Worm (Caenorhabditis elegans) whole organism, L4/young adult: ENCODE data around the gene dyc-1.

ENCODE experiments used
- W03F9.2 ChIP-seq: fragments of 150-350 bp; optimal IDR thresholded peaks from 2 replicates; lab custom pipeline; 2014; ENCODE audit warnings: missing biosample characterization, missing genetic modification characterization
- dao-5 ChIP-seq: sonication (generic microtip); optimal IDR thresholded peaks from 2 replicates; lab custom pipeline; 2016; ENCODE audit warnings: missing genotype, missing genetic modification characterization, moderate library complexity, missing compliant biosample characterization
- him-1 ChIP-seq: sonication (generic microtip); optimal IDR thresholded peaks from 2 replicates; lab custom pipeline; 2016; ENCODE audit warnings: missing genotype, missing genetic modification reagents, missing genetic modification characterization, missing compliant biosample characterization

DNA sequence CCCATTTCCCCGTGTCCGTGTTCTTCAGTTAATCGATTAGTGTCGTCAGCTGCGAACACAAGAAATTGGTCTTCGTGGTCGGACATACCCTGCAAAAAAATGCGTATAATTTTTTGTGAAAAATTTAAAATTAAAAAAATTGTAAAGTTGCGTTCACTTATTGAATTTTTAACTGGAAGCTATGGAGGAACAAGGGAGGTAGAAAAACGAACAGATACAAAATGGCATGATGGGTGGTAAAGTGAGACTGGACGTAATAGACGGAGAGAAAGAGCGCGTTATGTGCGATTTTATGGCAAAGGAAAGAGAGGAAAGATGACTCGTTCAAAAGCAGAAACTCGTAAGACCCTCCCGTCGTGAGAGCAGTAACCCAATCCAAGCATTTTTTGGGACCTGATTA, 34.9 kb downstream of the dyc-1 start, which contains the start of gene C33G3.6:
- no peak for TF ChIP-seq him-1 (tag; lab: Kevin White, UChicago)
- no peak for TF ChIP-seq dao-5 (tag; lab: Kevin White, UChicago)
- no peak for TF ChIP-seq W03F9.2 (tag; lab: Kevin White, UChicago)
